Worm (Caenorhabditis elegans) whole organism, early embryonic: ENCODE data around the gene F59B2.3.
A peak's percentile ranks its signal among the peaks of the same experiment; 100 is the strongest.
"Not testable (repeated sequence)": the region's sequence is repeated elsewhere in the genome, so short reads cannot be mapped to it uniquely, and the experiment has no call there.

ENCODE experiments used
- B0310.2 ChIP-seq: sonication (generic microtip); optimal IDR thresholded peaks from 2 replicates; lab custom pipeline; 2016; ENCODE audit warnings: mild to moderate bottlenecking, missing genetic modification characterization, missing compliant biosample characterization
- F13C5.2 ChIP-seq: sonication (generic microtip); optimal IDR thresholded peaks from 2 replicates; lab custom pipeline; 2017; ENCODE audit warnings: mild to moderate bottlenecking, missing genetic modification characterization, inconsistent platforms, missing compliant biosample characterization
- aly-1 ChIP-seq: sonication (generic microtip); optimal IDR thresholded peaks from 2 replicates; lab custom pipeline; 2016; ENCODE audit warnings: missing genetic modification characterization, missing compliant biosample characterization
- ama-1 ChIP-seq: fragments of 150-350 bp; optimal IDR thresholded peaks from 2 replicates; lab custom pipeline; 2014
- ceh-13 ChIP-seq: fragments of 200-800 bp; sonication (Bioruptor generic); optimal IDR thresholded peaks from 2 replicates; lab custom pipeline; 2018; ENCODE audit warnings: mild to moderate bottlenecking, missing genetic modification characterization, missing compliant biosample characterization
- ceh-36 ChIP-seq: sonication (generic microtip); optimal IDR thresholded peaks from 2 replicates; lab custom pipeline; 2016; ENCODE audit warnings: missing genetic modification characterization, inconsistent platforms, missing compliant biosample characterization
- ets-7 ChIP-seq: sonication (generic microtip); optimal IDR thresholded peaks from 2 replicates; lab custom pipeline; 2016; ENCODE audit warnings: missing genotype, missing genetic modification characterization, missing compliant biosample characterization
- flt-1 ChIP-seq: fragments of 200-800 bp; sonication (Bioruptor generic); IDR thresholded peaks from 2 replicates; pipeline ENCODE4 v1.3.6; 2022; ENCODE audit warnings: missing genetic modification characterization, missing compliant biosample characterization
- hmbx-1 ChIP-seq: sonication (generic microtip); optimal IDR thresholded peaks from 2 replicates; lab custom pipeline; 2016; ENCODE audit warnings: mild to moderate bottlenecking, missing genetic modification characterization, missing compliant biosample characterization
- hmg-4 ChIP-seq: fragments of 200-800 bp; sonication (Bioruptor generic); optimal IDR thresholded peaks from 2 replicates; lab custom pipeline; 2018; ENCODE audit warnings: mild to moderate bottlenecking, missing genetic modification characterization, missing compliant biosample characterization
- hnd-1 ChIP-seq: sonication (generic microtip); optimal IDR thresholded peaks from 2 replicates; lab custom pipeline; 2016; ENCODE audit warnings: missing genetic modification characterization, missing compliant biosample characterization
- pes-1 ChIP-seq: fragments of 200-800 bp; sonication (Bioruptor generic); IDR thresholded peaks from 2 replicates; pipeline ENCODE4 v1.3.6; 2022; ENCODE audit warnings: missing genetic modification reagents, missing genetic modification characterization, missing compliant biosample characterization
- scrt-1 ChIP-seq: fragments of 200-800 bp; sonication (Bioruptor generic); IDR thresholded peaks from 2 replicates; pipeline ENCODE4 v1.3.6; 2022; ENCODE audit warnings: missing genetic modification characterization, missing compliant biosample characterization
- sea-1 ChIP-seq: fragments of 200-800 bp; sonication (Bioruptor generic); conservative IDR thresholded peaks from 2 replicates; pipeline ENCODE4 v1.3.6; 2022; ENCODE audit warnings: missing genetic modification characterization, missing compliant biosample characterization
- tbx-11 ChIP-seq: fragments of 200-800 bp; sonication (Bioruptor generic); IDR thresholded peaks from 2 replicates; pipeline ENCODE4 v1.3.6; 2022; ENCODE audit warnings: missing genetic modification characterization, missing compliant biosample characterization
- tbx-37 ChIP-seq: fragments of 200-800 bp; sonication (Bioruptor generic); conservative IDR thresholded peaks from 2 replicates; pipeline ENCODE4 v1.3.6; 2022; ENCODE audit warnings: missing genetic modification reagents, missing genetic modification characterization, missing compliant biosample characterization
- tra-4 ChIP-seq: sonication (generic microtip); optimal IDR thresholded peaks from 2 replicates; lab custom pipeline; 2017; ENCODE audit warnings: missing genetic modification characterization, missing compliant biosample characterization

F59B2.3 gene

DNA sequence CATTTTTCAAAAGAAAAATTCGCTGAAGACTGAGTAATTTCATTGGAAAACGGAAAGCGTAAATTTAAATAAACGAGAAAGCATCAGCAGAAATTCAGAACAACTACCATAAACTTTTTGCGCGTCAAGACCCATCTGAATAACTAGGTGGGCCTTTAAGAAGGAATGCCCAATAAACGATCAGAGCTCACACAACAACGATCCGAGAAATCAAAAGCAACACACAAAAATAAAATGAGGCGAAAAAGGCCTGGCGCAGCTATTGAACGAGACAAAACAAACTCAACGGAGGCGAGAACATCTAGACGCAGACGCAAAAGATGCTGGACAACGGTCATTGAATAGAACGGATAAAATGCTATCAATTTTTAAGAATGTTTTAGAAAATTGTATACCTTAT is 682 bp downstream of the F59B2.3 start:
- no peak for TF ChIP-seq pes-1
- TF ChIP-seq hmg-4 (GFP tag; lab: Kevin White, UChicago): no peak
- no peak for TF ChIP-seq tbx-37 (GFP tag; lab: Robert Waterston, UW)
- TF ChIP-seq sea-1: no peak
- TF ChIP-seq ama-1 (lab: Kevin White, UChicago): no peak
- no peak for TF ChIP-seq ets-7 (tag; lab: Kevin White, UChicago)
- no peak for TF ChIP-seq ceh-36
- no peak for TF ChIP-seq ceh-13 (GFP tag; lab: Kevin White, UChicago)
- no peak for TF ChIP-seq B0310.2

DNA sequence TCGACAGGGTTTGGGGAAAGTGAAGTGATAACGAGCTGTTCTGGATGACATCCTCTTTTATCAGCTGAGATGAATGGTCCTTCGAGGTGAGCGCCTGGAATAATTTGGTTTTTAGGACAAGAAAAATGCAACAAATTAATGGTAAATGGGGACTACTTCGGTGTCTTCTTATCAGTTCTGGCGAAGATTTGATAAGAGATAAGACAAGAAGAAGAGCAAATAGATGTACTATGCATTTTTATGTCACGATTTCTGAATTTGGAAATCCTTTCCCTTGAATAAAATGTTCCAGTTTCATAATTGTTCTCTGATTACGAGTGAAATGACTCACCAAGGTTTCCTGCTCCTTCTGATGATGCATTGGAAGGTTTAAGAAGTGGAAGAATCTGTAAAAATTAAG is 1.7 kb downstream of the F59B2.3 start:
- TF ChIP-seq flt-1 (GFP tag; lab: Robert Waterston, UW) (no peak), scrt-1 (GFP tag; lab: Robert Waterston, UW) (no peak), tbx-11 (GFP tag; lab: Robert Waterston, UW) (no peak), aly-1 (no peak), pes-1 (no peak), B0310.2 (no peak), tbx-37 (GFP tag; lab: Robert Waterston, UW) (no peak), hmbx-1 (tag; lab: Kevin White, UChicago) (no peak), F13C5.2 (tag; lab: Kevin White, UChicago) (no peak), sea-1 (no peak), ets-7 (tag; lab: Kevin White, UChicago) (no peak), ama-1 (lab: Kevin White, UChicago) (no peak), ceh-13 (GFP tag; lab: Kevin White, UChicago) (no peak), hnd-1 (no peak), ceh-36 (no peak), tra-4 (tag; lab: Kevin White, UChicago) (no peak), hmg-4 (GFP tag; lab: Kevin White, UChicago) (no peak)

DNA sequence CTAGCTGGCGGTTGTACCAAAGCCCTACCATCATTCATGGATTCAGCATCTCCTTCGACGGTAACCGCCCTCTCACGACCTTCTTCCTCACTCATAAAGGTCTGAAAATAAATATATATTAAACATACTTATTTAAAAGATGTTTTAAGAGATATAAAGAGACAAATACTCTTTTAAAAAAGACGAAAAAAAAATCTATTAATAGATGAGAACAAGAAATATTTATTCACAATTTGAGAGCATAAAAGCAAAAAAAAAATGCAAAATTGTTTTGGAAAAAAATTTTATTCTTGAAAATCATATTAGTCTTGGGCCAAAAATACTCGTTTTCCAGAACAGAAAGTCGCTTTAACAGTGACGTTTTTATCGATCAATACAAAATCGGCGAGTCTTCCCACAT is 2.9 kb downstream of the F59B2.3 start, which contains the start of gene skat-1:
TSS of gene skat-1 (minus strand) at position 101 of the 400 bp plus-strand sequence.
- TF ChIP-seq hmg-4 (GFP tag; lab: Kevin White, UChicago) (no peak), B0310.2 (no peak), ceh-36 (no peak), pes-1 (no peak), flt-1 (GFP tag; lab: Robert Waterston, UW) (no peak), ets-7 (tag; lab: Kevin White, UChicago) (no peak), F13C5.2 (tag; lab: Kevin White, UChicago) (no peak), ama-1 (lab: Kevin White, UChicago) (no peak), tbx-11 (GFP tag; lab: Robert Waterston, UW) (no peak), hmbx-1 (tag; lab: Kevin White, UChicago) (no peak), tra-4 (tag; lab: Kevin White, UChicago) (no peak), ceh-13 (GFP tag; lab: Kevin White, UChicago) (no peak), tbx-37 (GFP tag; lab: Robert Waterston, UW) (no peak), sea-1 (no peak), hnd-1 (no peak), scrt-1 (GFP tag; lab: Robert Waterston, UW) (no peak), aly-1 (no peak)

DNA sequence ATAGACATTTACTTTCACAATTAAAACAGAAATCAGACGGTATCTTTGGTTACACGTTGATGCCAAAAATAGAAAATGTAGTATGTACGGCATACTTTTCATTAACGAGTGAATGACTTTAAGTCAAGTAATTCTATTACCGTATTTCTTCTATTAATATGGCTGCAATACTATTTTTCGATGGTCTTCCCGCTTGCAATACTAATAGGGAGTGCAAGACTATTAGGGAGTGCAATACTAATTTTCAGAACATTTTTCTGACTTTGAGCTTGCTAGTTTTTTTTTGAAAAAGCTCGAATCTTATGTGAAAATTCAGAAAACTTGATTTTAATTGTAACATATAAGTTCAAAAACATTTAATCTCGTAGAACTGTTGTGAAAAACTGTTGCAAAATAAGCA is 9.8 kb downstream of the F59B2.3 start, which contains the start of gene R08D7.7:
TSS of gene R08D7.7 (plus strand) at position 301 of the 400 bp plus-strand sequence.
- TF ChIP-seq tra-4 (tag; lab: Kevin White, UChicago); hmbx-1 (tag; lab: Kevin White, UChicago); hnd-1: not testable (repeated sequence)

DNA sequence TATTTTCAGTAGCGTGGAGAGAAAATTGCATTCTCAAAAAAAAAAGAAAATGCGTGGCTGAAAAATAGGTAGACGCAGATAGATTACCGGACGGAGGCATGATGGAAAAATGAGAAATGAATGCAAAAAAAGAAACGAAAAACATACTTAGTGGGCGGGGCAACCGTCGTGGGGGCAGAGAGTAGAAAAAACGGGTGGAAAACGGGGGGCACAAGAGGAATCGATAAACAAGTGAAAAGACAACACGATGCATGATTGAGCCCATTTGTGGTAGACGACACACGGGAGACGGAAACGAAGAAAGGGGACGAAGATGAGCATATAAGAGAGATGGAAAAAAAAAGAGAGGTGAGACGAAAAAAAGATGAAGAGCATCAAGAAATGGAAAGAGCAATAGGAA is 11.0 kb downstream of the F59B2.3 start:
- TF ChIP-seq scrt-1 (GFP tag; lab: Robert Waterston, UW) (0 out of 2 replicates have a peak, but pooled peaks have one; percentile 30), hmbx-1 (tag; lab: Kevin White, UChicago) (no peak)

DNA sequence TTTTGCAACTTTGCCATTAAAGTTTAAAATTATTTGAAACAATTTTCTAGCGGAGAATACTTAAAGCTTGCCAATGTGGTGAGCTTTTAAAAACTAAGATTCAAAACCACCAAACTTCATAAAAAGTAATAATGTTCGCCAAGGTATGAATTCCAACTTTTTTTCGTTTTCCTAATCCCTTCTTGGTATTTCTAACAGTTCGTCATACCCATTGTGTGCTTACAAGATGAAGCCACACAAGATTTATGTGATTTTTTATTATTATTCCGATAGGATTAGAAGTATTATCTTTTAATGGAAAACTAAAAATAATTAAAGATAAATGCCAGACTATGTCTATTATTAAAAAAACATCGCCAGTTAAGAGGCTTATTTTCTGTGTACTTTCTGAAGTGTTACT is 11.5 kb downstream of the F59B2.3 start:
- no peak for TF ChIP-seq tra-4 (tag; lab: Kevin White, UChicago)
- TF ChIP-seq B0310.2: no peak
- TF ChIP-seq tbx-37 (GFP tag; lab: Robert Waterston, UW): no peak
- no peak for TF ChIP-seq flt-1 (GFP tag; lab: Robert Waterston, UW)
- TF ChIP-seq pes-1: no peak
- TF ChIP-seq hmg-4 (GFP tag; lab: Kevin White, UChicago): no peak
- TF ChIP-seq sea-1: no peak
- TF ChIP-seq ceh-36: no peak
- no peak for TF ChIP-seq aly-1
- no peak for TF ChIP-seq hmbx-1 (tag; lab: Kevin White, UChicago)
- no peak for TF ChIP-seq ceh-13 (GFP tag; lab: Kevin White, UChicago)
- no peak for TF ChIP-seq ama-1 (lab: Kevin White, UChicago)
- TF ChIP-seq ets-7 (tag; lab: Kevin White, UChicago): no peak
- TF ChIP-seq hnd-1: no peak
- no peak for TF ChIP-seq F13C5.2 (tag; lab: Kevin White, UChicago)

DNA sequence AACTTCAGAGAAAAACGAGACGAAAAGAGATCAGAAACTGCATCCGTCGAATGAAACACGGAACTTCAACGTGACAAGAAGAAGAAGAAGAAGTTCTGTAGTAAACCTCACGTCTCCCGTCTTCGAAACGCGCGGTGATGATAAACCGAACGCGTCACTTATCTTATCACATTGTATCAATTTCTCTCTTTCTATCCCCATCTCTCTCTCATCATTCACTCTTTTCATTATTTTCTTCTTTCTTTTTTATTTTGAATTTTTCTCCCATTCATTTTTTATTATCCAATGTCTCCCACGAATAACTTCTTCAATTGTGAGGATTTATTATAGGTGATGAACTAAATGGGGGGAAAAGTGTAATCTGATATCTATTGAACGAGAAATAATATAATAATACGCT is 12.7 kb downstream of the F59B2.3 start:
- no peak for TF ChIP-seq scrt-1 (GFP tag; lab: Robert Waterston, UW)
- TF ChIP-seq ceh-36: no peak
- no peak for TF ChIP-seq hnd-1
- no peak for TF ChIP-seq ceh-13 (GFP tag; lab: Kevin White, UChicago)
- no peak for TF ChIP-seq hmg-4 (GFP tag; lab: Kevin White, UChicago)
- TF ChIP-seq flt-1 (GFP tag; lab: Robert Waterston, UW): no peak
- no peak for TF ChIP-seq pes-1

DNA sequence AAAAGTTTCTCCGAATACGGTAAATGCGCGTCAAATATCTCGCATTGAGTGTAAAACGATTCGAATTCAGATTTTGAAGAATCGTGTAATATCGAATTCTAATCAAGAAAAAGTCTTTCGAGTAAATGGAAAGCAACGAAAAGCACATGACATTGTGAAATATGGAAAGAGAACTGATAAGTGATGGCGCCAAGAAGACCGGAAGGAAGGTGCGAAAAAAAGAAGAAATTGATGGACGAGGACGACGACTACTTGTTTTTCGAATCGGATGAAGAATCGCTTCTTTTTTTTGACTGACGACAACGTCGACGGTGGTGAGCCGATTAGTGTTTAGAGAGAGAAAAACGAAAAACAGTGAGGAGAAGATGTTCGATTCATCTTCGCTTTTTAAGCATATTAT is 13.6 kb downstream of the F59B2.3 start:
- TF ChIP-seq pes-1 (no peak), aly-1 (no peak), sea-1 (no peak), tra-4 (tag; lab: Kevin White, UChicago) (no peak), ets-7 (tag; lab: Kevin White, UChicago) (no peak)
